Worm (Caenorhabditis elegans): ENCODE measurements around the gene ndab-2.

ce11 chrIII:7138178-7138577 is 42.4 kb upstream of the ndab-2 start, which contains the start of gene B0280.11:
- TF ChIP-seq F13C5.2 (tag; optimal IDR thresholded peaks at IDR 0.05) = no peak
- TF ChIP-seq tbx-11 (GFP tag; IDR thresholded peaks at IDR 0.05) = no peak
- TF ChIP-seq ama-1 (optimal IDR thresholded peaks at IDR 0.05) = no peak
- no peak for TF ChIP-seq pes-1 (GFP tag; IDR thresholded peaks at IDR 0.05)
- no peak for TF ChIP-seq aly-1 (tag; optimal IDR thresholded peaks at IDR 0.05)
- TF ChIP-seq sea-1 (GFP tag; conservative IDR thresholded peaks at IDR 0.05) = no peak

Measured in whole organism, early embryonic.